Worm (Caenorhabditis elegans) whole organism, dauer: ENCODE measurements around the gene fbxb-107.

ENCODE experiments used
- unc-62 ChIP-seq: sonication (generic microtip); optimal IDR thresholded peaks from 2 replicates; lab custom pipeline; 2017; ENCODE audit warnings: missing biosample characterization, missing genetic modification reagents, missing genetic modification characterization

Gene fbxb-107

ce11 chrII:2758476-2758875 is at the start of gene fbxb-107:
TSS of gene fbxb-107 (plus strand) at chrII:2758772.
- no peak for TF ChIP-seq unc-62 (GFP tag; lab: Kevin White, UChicago)

ce11 chrII:2709942-2710341 is 48.6 kb upstream of the fbxb-107 start, which contains the start of gene T05A8.1:
TSS of gene T05A8.1 (minus strand) at chrII:2710042.
- TF ChIP-seq unc-62 (GFP tag; lab: Kevin White, UChicago) = no peak

- no peak for TF ChIP-seq unc-62 (GFP tag; lab: Kevin White, UChicago)
Observed at ce11 chrII:2710919-2711318, 47.7 kb upstream of the fbxb-107 start, which contains the start of gene T05A8.2. TSS of gene T05A8.2 (minus strand) at chrII:2711019.

- TF ChIP-seq unc-62 (GFP tag; lab: Kevin White, UChicago) = no peak
Observed at ce11 chrII:2717335-2717734, 41.2 kb upstream of the fbxb-107 start, which contains the start of gene T05A8.3. TSS of gene T05A8.3 (minus strand) at chrII:2717435.

ce11 chrII:2719212-2719611 is 39.4 kb upstream of the fbxb-107 start:
- TF ChIP-seq unc-62 (GFP tag; lab: Kevin White, UChicago) = no peak

ce11 chrII:2721992-2722391 is 36.6 kb upstream of the fbxb-107 start:
- TF ChIP-seq unc-62 (GFP tag; lab: Kevin White, UChicago) = no peak

- TF ChIP-seq unc-62 (GFP tag; lab: Kevin White, UChicago) = no peak
Observed at ce11 chrII:2725561-2725960, 33.0 kb upstream of the fbxb-107 start, which contains the start of the genes T05A8.11 and nep-2. TSS of gene T05A8.11 (minus strand) at chrII:2725661. TSS of gene nep-2 (minus strand) at chrII:2725752.

ce11 chrII:2726774-2727173 is 31.8 kb upstream of the fbxb-107 start:
- no peak for TF ChIP-seq unc-62 (GFP tag; lab: Kevin White, UChicago)

- TF ChIP-seq unc-62 (GFP tag; lab: Kevin White, UChicago) = no peak
Observed at ce11 chrII:2730647-2731046, 27.9 kb upstream of the fbxb-107 start.

ce11 chrII:2734266-2734665 is 24.3 kb upstream of the fbxb-107 start:
- TF ChIP-seq unc-62 (GFP tag; lab: Kevin White, UChicago) = no peak

- TF ChIP-seq unc-62 (GFP tag; lab: Kevin White, UChicago) = no peak
Observed at ce11 chrII:2734735-2735134, 23.8 kb upstream of the fbxb-107 start.

ce11 chrII:2735192-2735591 is 23.4 kb upstream of the fbxb-107 start, which contains the start of gene wdr-31:
TSS of gene wdr-31 (minus strand) at chrII:2735292.
- no peak for TF ChIP-seq unc-62 (GFP tag; lab: Kevin White, UChicago)

- no peak for TF ChIP-seq unc-62 (GFP tag; lab: Kevin White, UChicago)
Observed at ce11 chrII:2735644-2736043, 22.9 kb upstream of the fbxb-107 start.

ce11 chrII:2736156-2736728 is 22.3 kb upstream of the fbxb-107 start, which contains the start of gene T05A8.8:
TSS of gene T05A8.8 (plus strand) at chrII:2736678.
- no peak for TF ChIP-seq unc-62 (GFP tag; lab: Kevin White, UChicago)

- TF ChIP-seq unc-62 (GFP tag; lab: Kevin White, UChicago) = no peak
Observed at ce11 chrII:2736938-2737337, 21.6 kb upstream of the fbxb-107 start.

ce11 chrII:2739619-2740018 is 19.0 kb upstream of the fbxb-107 start, which contains the start of gene T05A8.6:
TSS of gene T05A8.6 (minus strand) at chrII:2739719.
- no peak for TF ChIP-seq unc-62 (GFP tag; lab: Kevin White, UChicago)

ce11 chrII:2741405-2741804 is 17.2 kb upstream of the fbxb-107 start:
- no peak for TF ChIP-seq unc-62 (GFP tag; lab: Kevin White, UChicago)
